Fruit fly (Drosophila melanogaster) Kc167 (cell line): ENCODE data around the gene mTTF.

Experiments
- Myc ChIP-seq: fragments of >200 bp; optimal IDR thresholded peaks from 2 replicates; lab custom pipeline; 2017; ENCODE audit warnings: missing external identifiers
- h ChIP-seq: fragments of >200 bp; optimal IDR thresholded peaks from 3 replicates; lab custom pipeline; 2018; ENCODE audit warnings: missing external identifiers
- ttk ChIP-seq: sonication (Bioruptor generic); optimal IDR thresholded peaks from 2 replicates; lab custom pipeline; 2017; ENCODE audit warnings: missing external identifiers

dm6 chr2L:14307516-14307915, 41.1 kb downstream of the mTTF start:
- TF ChIP-seq h (lab: Kevin White, UChicago): no peak
- TF ChIP-seq Myc (lab: Kevin White, UChicago): no peak
- TF ChIP-seq ttk (lab: Kevin White, UChicago): no peak
